Fruit fly (Drosophila melanogaster) whole organism, embryonic: ENCODE measurements around the gene Jhbp2.

Source experiments
- CG10147 ChIP-seq: fragments of 200-800 bp; sonication (Bioruptor generic); optimal IDR thresholded peaks from 2 replicates; lab custom pipeline; 2019; ENCODE audit warnings: missing biosample characterization, mild to moderate bottlenecking, missing genetic modification characterization, moderate library complexity
- CG10654 ChIP-seq: fragments of 200-800 bp; sonication (Bioruptor generic); optimal IDR thresholded peaks from 2 replicates; lab custom pipeline; 2016; ENCODE audit warnings: missing biosample characterization, missing genetic modification characterization
- CG12744 ChIP-seq: fragments of 200-800 bp; sonication (Bioruptor generic); optimal IDR thresholded peaks from 2 replicates; lab custom pipeline; 2016; ENCODE audit warnings: missing biosample characterization, missing genetic modification characterization
- CG1647 ChIP-seq: fragments of 200-800 bp; sonication (Bioruptor generic); optimal IDR thresholded peaks from 3 replicates; lab custom pipeline; 2016; ENCODE audit warnings: missing biosample characterization, missing genetic modification characterization
- CG16813 ChIP-seq: fragments of 200-800 bp; sonication (Bioruptor generic); IDR thresholded peaks from 3 replicates; pipeline ENCODE4 v1.3.6; 2022; ENCODE audit warnings: missing biosample characterization, missing genetic modification characterization; ENCODE audit not compliant: partially characterized antibody
- CG17612 ChIP-seq: fragments of 200-800 bp; sonication (Bioruptor generic); IDR thresholded peaks from 2 replicates; pipeline ENCODE4 v1.3.6; 2022; ENCODE audit warnings: missing biosample characterization, missing genetic modification characterization
- CG18011 ChIP-seq: fragments of 200-800 bp; sonication (Bioruptor generic); optimal IDR thresholded peaks from 2 replicates; lab custom pipeline; 2017; ENCODE audit warnings: missing biosample characterization, missing genetic modification characterization, mild to moderate bottlenecking, moderate library complexity, missing genotype
- CG1832 ChIP-seq: fragments of 200-800 bp; sonication (Bioruptor generic); optimal IDR thresholded peaks from 2 replicates; lab custom pipeline; 2017; ENCODE audit warnings: missing biosample characterization, mild to moderate bottlenecking, missing genetic modification characterization, inconsistent platforms
- CG31365 ChIP-seq: fragments of 200-800 bp; sonication (Bioruptor generic); optimal IDR thresholded peaks from 2 replicates; lab custom pipeline; 2018; ENCODE audit warnings: missing biosample characterization, mild to moderate bottlenecking, missing genetic modification characterization
- CG32532 ChIP-seq: fragments of 200-800 bp; sonication (Bioruptor generic); IDR thresholded peaks from 2 replicates; pipeline ENCODE4 v1.3.6; 2022; ENCODE audit warnings: missing biosample characterization, missing genetic modification characterization
- CG32772 ChIP-seq: fragments of 200-800 bp; sonication (Bioruptor generic); IDR thresholded peaks from 2 replicates; pipeline ENCODE4 v1.3.6; 2022; ENCODE audit warnings: missing biosample characterization, missing genetic modification characterization
- CG33557 ChIP-seq: fragments of 200-800 bp; sonication (Bioruptor generic); optimal IDR thresholded peaks from 2 replicates; lab custom pipeline; 2019; ENCODE audit warnings: missing biosample characterization, mild to moderate bottlenecking, missing genetic modification characterization, moderate library complexity
- CG3726 ChIP-seq: fragments of 200-800 bp; sonication (Bioruptor generic); IDR thresholded peaks from 3 replicates; pipeline ENCODE4, ENCODE4 v1.3.6; 2022; ENCODE audit warnings: missing biosample characterization, missing genetic modification characterization
- CG3995 ChIP-seq: fragments of 200-800 bp; sonication (Bioruptor generic); optimal IDR thresholded peaks from 3 replicates; lab custom pipeline; 2016; ENCODE audit warnings: missing biosample characterization, missing genetic modification characterization
- CG7928 ChIP-seq: fragments of 200-800 bp; sonication (Bioruptor generic); optimal IDR thresholded peaks from 2 replicates; lab custom pipeline; 2017; ENCODE audit warnings: missing biosample characterization, mild to moderate bottlenecking, missing genetic modification characterization
- CkIIα-i1 ChIP-seq: fragments of 200-800 bp; sonication (Bioruptor generic); IDR thresholded peaks from 2 replicates; pipeline ENCODE4 v1.3.6; 2022; ENCODE audit warnings: missing biosample characterization, missing genetic modification characterization
- D19A ChIP-seq: fragments of 200-800 bp; optimal IDR thresholded peaks from 3 replicates; lab custom pipeline; 2019; ENCODE audit warnings: missing biosample characterization, mild to moderate bottlenecking, missing genetic modification characterization, moderate library complexity
- Dek ChIP-seq: fragments of 200-800 bp; sonication (Bioruptor generic); optimal IDR thresholded peaks from 3 replicates; lab custom pipeline; 2019; ENCODE audit warnings: missing biosample characterization, mild to moderate bottlenecking, missing genetic modification characterization, moderate library complexity
- Dll ChIP-seq: fragments of 200-800 bp; sonication (Bioruptor generic); IDR thresholded peaks from 4 replicates; pipeline ENCODE4 v1.3.6; 2022; ENCODE audit warnings: missing biosample characterization, missing genetic modification characterization; ENCODE audit not compliant: partially characterized antibody
- H15 ChIP-seq: fragments of 200-800 bp; sonication (Bioruptor generic); IDR thresholded peaks from 3 replicates; pipeline ENCODE4 v1.3.6; 2022; ENCODE audit warnings: missing biosample characterization, missing genetic modification characterization
- HHEX ChIP-seq: fragments of 200-800 bp; sonication (Bioruptor generic); optimal IDR thresholded peaks from 3 replicates; lab custom pipeline; 2017; ENCODE audit warnings: missing biosample characterization, mild to moderate bottlenecking, missing genetic modification characterization, missing genetic modification reagents
- Hey ChIP-seq: fragments of 200-800 bp; sonication (Bioruptor generic); optimal IDR thresholded peaks from 3 replicates; lab custom pipeline; 2018; ENCODE audit warnings: missing biosample characterization, mild to moderate bottlenecking, missing genetic modification characterization
- Hr3 ChIP-seq: fragments of 200-800 bp; sonication (Bioruptor generic); optimal IDR thresholded peaks from 3 replicates; lab custom pipeline; 2016; ENCODE audit warnings: missing biosample characterization, missing genetic modification characterization
- Hr51 ChIP-seq, 2 experiments: fragments of 200-800 bp; sonication (Bioruptor generic); optimal IDR thresholded peaks; 2 replicates in 1 of 2; 3 replicates in 1 of 2; lab custom pipeline; 2016 to 2018; ENCODE audit warnings: missing biosample characterization in 2 of 2, missing genetic modification characterization in 2 of 2, mild to moderate bottlenecking in 1 of 2, moderate library complexity in 1 of 2
- Hr78 ChIP-seq, 2 experiments: fragments of 200-800 bp in 1 of 2; fragments of >200 bp in 1 of 2; sonication (Bioruptor generic) in 1 of 2; optimal IDR thresholded peaks; 2 replicates each; lab custom pipeline; 2017 to 2019; ENCODE audit warnings: missing biosample characterization in 2 of 2, missing genetic modification characterization in 2 of 2, mild to moderate bottlenecking in 1 of 2, moderate library complexity in 1 of 2
- MESR4 ChIP-seq: fragments of 200-800 bp; sonication (Bioruptor generic); optimal IDR thresholded peaks from 2 replicates; lab custom pipeline; 2018; ENCODE audit warnings: missing biosample characterization, mild to moderate bottlenecking, missing genetic modification characterization, moderate library complexity
- Max ChIP-seq: fragments of 200-800 bp; sonication (Bioruptor generic); optimal IDR thresholded peaks from 2 replicates; lab custom pipeline; 2016; ENCODE audit warnings: missing biosample characterization, mild to moderate bottlenecking, missing genetic modification characterization
- ac ChIP-seq: fragments of 200-800 bp; sonication (Bioruptor generic); optimal IDR thresholded peaks from 3 replicates; lab custom pipeline; 2017; ENCODE audit warnings: missing biosample characterization, mild to moderate bottlenecking, missing genetic modification characterization
- amos ChIP-seq: fragments of 200-800 bp; sonication (Bioruptor generic); IDR thresholded peaks from 2 replicates; pipeline ENCODE4 v1.3.6; 2022; ENCODE audit warnings: missing biosample characterization, missing genetic modification characterization; ENCODE audit not compliant: partially characterized antibody
- aop ChIP-seq: fragments of 200-800 bp; sonication (Bioruptor generic); IDR thresholded peaks from 2 replicates; pipeline ENCODE4 v1.3.6; 2022; ENCODE audit warnings: missing biosample characterization, missing genetic modification characterization
- ap ChIP-seq: fragments of 200-800 bp; sonication (Bioruptor generic); IDR thresholded peaks from 2 replicates; pipeline ENCODE4 v1.3.6; 2022; ENCODE audit warnings: missing biosample characterization, missing genetic modification characterization
- ash1 ChIP-seq: fragments of 200-800 bp; sonication (Bioruptor generic); optimal IDR thresholded peaks from 2 replicates; lab custom pipeline; 2018; ENCODE audit warnings: missing biosample characterization, mild to moderate bottlenecking, missing genetic modification characterization
- br ChIP-seq: fragments of >200 bp; optimal IDR thresholded peaks from 2 replicates; lab custom pipeline; 2017
- cas ChIP-seq: fragments of 200-800 bp; sonication (Bioruptor generic); IDR thresholded peaks from 2 replicates; pipeline ENCODE4 v1.3.6; 2022; ENCODE audit warnings: missing biosample characterization, missing genetic modification characterization
- croc ChIP-seq: fragments of 200-800 bp; sonication (Bioruptor generic); conservative IDR thresholded peaks from 3 replicates; pipeline ENCODE4 v1.3.6; 2022; ENCODE audit warnings: missing biosample characterization, missing genetic modification characterization
- dmrt11E ChIP-seq: fragments of 200-800 bp; sonication (Bioruptor generic); optimal IDR thresholded peaks from 3 replicates; lab custom pipeline; 2018; ENCODE audit warnings: missing biosample characterization, mild to moderate bottlenecking, missing genetic modification characterization, moderate library complexity
- en ChIP-seq: fragments of 200-800 bp; sonication (Bioruptor generic); optimal IDR thresholded peaks from 2 replicates; lab custom pipeline; 2016; ENCODE audit warnings: missing biosample characterization, missing genetic modification characterization
- fd3F ChIP-seq: fragments of 200-800 bp; sonication (Bioruptor generic); optimal IDR thresholded peaks from 2 replicates; lab custom pipeline; 2018; ENCODE audit warnings: missing biosample characterization, mild to moderate bottlenecking, missing genetic modification characterization, moderate library complexity
- fru ChIP-seq: fragments of >200 bp; optimal IDR thresholded peaks from 2 replicates; lab custom pipeline; 2017
- ftz-f1 ChIP-seq: fragments of 200-800 bp; sonication (Bioruptor generic); optimal IDR thresholded peaks from 2 replicates; lab custom pipeline; 2016; ENCODE audit warnings: missing biosample characterization, missing genetic modification characterization
- gce ChIP-seq: fragments of 200-800 bp; sonication (Bioruptor generic); IDR thresholded peaks from 3 replicates; pipeline ENCODE4 v1.3.6; 2022; ENCODE audit warnings: missing biosample characterization, missing genetic modification characterization
- her ChIP-seq: fragments of 200-800 bp; sonication (Bioruptor generic); optimal IDR thresholded peaks from 2 replicates; lab custom pipeline; 2016; ENCODE audit warnings: missing biosample characterization, missing genetic modification characterization
- kni ChIP-seq: fragments of 200-800 bp; sonication (Bioruptor generic); optimal IDR thresholded peaks from 3 replicates; lab custom pipeline; 2017; ENCODE audit warnings: mild to moderate bottlenecking, missing biosample characterization, missing genetic modification reagents, missing genetic modification characterization
- pb ChIP-seq: fragments of 200-800 bp; sonication (Bioruptor generic); optimal IDR thresholded peaks from 3 replicates; lab custom pipeline; 2016; ENCODE audit warnings: missing biosample characterization, missing genetic modification characterization
- pita ChIP-seq: fragments of 200-800 bp; sonication (Bioruptor generic); optimal IDR thresholded peaks from 2 replicates; lab custom pipeline; 2017; ENCODE audit warnings: missing biosample characterization, mild to moderate bottlenecking, missing genetic modification characterization
- pum ChIP-seq: fragments of 200-800 bp; sonication (Bioruptor generic); optimal IDR thresholded peaks from 2 replicates; lab custom pipeline; 2016; ENCODE audit warnings: missing biosample characterization, missing genetic modification characterization
- scrt ChIP-seq: fragments of 200-800 bp; sonication (Bioruptor generic); optimal IDR thresholded peaks from 2 replicates; lab custom pipeline; 2018; ENCODE audit warnings: missing biosample characterization, mild to moderate bottlenecking, missing genetic modification characterization, moderate library complexity
- slp2 ChIP-seq: fragments of 200-800 bp; sonication (Bioruptor generic); optimal IDR thresholded peaks from 2 replicates; lab custom pipeline; 2016; ENCODE audit warnings: missing biosample characterization, missing genetic modification characterization
- sob ChIP-seq: fragments of 200-800 bp; sonication (Bioruptor generic); IDR thresholded peaks from 2 replicates; pipeline ENCODE4 v1.3.6; 2022; ENCODE audit warnings: missing biosample characterization, missing genetic modification characterization
- twi ChIP-seq: fragments of 200-800 bp; optimal IDR thresholded peaks from 2 replicates; lab custom pipeline; 2019; ENCODE audit warnings: missing biosample characterization, mild to moderate bottlenecking, missing genetic modification characterization, moderate library complexity
- vvl ChIP-seq: fragments of 200-800 bp; sonication (Bioruptor generic); IDR thresholded peaks from 2 replicates; pipeline ENCODE4 v1.3.6; 2022; ENCODE audit warnings: missing biosample characterization, missing genetic modification characterization

Gene Jhbp2

dm6 chr3R:5010153-5010552, 49.0 kb upstream of the Jhbp2 start:
- TF ChIP-seq fd3F (GFP tag; lab: Kevin White, UChicago) (peak; percentile 86), CkIIα-i1 (no peak), CG7928 (GFP tag; lab: Kevin White, UChicago) (peak; percentile 36), gce (GFP tag; lab: Robert Waterston, UW) (peak; percentile 88), CG1647 (GFP tag; lab: Kevin White, UChicago) (peak; percentile 88), CG32772 (GFP tag; lab: Robert Waterston, UW) (peak; percentile 89), br (lab: Kevin White, UChicago) (no peak), CG18011 (GFP tag; lab: Kevin White, UChicago) (peak; percentile 60), D19A (tag; lab: Kevin White, UChicago) (peak; percentile 86), Hr51 (GFP tag; optimal IDR thresholded peaks at IDR 0.05; lab: Kevin White, UChicago) (peak; percentile 72 to 94), slp2 (GFP tag; lab: Kevin White, UChicago) (peak; percentile 82), CG10147 (GFP tag; lab: Kevin White, UChicago) (peak; percentile 86), ap (GFP tag; lab: Robert Waterston, UW) (peak; percentile 86), H15 (peak; percentile 90), CG3995 (GFP tag; lab: Kevin White, UChicago) (peak; percentile 6), CG3726 (GFP tag; lab: Robert Waterston, UW) (peak; percentile 87), kni (GFP tag; lab: Kevin White, UChicago) (peak; percentile 47), vvl (GFP tag; lab: Robert Waterston, UW) (peak; percentile 96), CG16813 (GFP tag; lab: Robert Waterston, UW) (no peak), CG17612 (GFP tag; lab: Robert Waterston, UW) (peak; percentile 74; the same call in 1 of the 2 replicates), cas (GFP tag; lab: Robert Waterston, UW) (peak; percentile 48; the same call in 1 of the 2 replicates), fru (lab: Kevin White, UChicago) (no peak), croc (GFP tag; lab: Robert Waterston, UW) (peak; percentile 86), sob (peak; percentile 89), CG33557 (GFP tag; lab: Kevin White, UChicago) (peak; percentile 82), ac (GFP tag; lab: Kevin White, UChicago) (no peak), pita (GFP tag; lab: Kevin White, UChicago) (no peak), pb (GFP tag; lab: Kevin White, UChicago) (peak; percentile 87), twi (tag; lab: Kevin White, UChicago) (peak; percentile 80), Hr78 (GFP tag; optimal IDR thresholded peaks at IDR 0.05; lab: Kevin White, UChicago) (peak in 1 of 2 experiments; percentile 84), amos (GFP tag; lab: Robert Waterston, UW) (no peak), Dll (GFP tag; lab: Robert Waterston, UW) (no peak), pum (GFP tag; lab: Kevin White, UChicago) (peak; percentile 87), scrt (GFP tag; lab: Kevin White, UChicago) (peak; percentile 80), CG12744 (peak; percentile 78), Hey (tag; lab: Kevin White, UChicago) (peak; percentile 12), Dek (tag; lab: Kevin White, UChicago) (peak; percentile 88), MESR4 (peak; percentile 30), CG31365 (tag; lab: Kevin White, UChicago) (peak; percentile 59), CG10654 (GFP tag; lab: Kevin White, UChicago) (peak; percentile 85), ftz-f1 (GFP tag; lab: Kevin White, UChicago) (peak; percentile 58), Max (GFP tag; lab: Kevin White, UChicago) (peak; percentile 81), Hr3 (peak; percentile 88), HHEX (GFP tag; lab: Kevin White, UChicago) (peak; percentile 87), dmrt11E (tag; lab: Kevin White, UChicago) (peak; percentile 89), en (GFP tag; lab: Kevin White, UChicago) (peak; percentile 91), her (GFP tag; lab: Kevin White, UChicago) (peak; percentile 76), CG1832 (GFP tag; lab: Kevin White, UChicago) (no peak), ash1 (GFP tag; lab: Kevin White, UChicago) (no peak), aop (GFP tag; lab: Robert Waterston, UW) (peak; percentile 77; the same call in 1 of the 2 replicates), CG32532 (GFP tag; lab: Robert Waterston, UW) (peak; percentile 84)
